Fruit fly (Drosophila melanogaster) whole organism, embryonic: Measurements from ENCODE around the gene CheB38b.

Source experiments
- CG1024 ChIP-seq: fragments of 200-800 bp; sonication (Bioruptor generic); IDR thresholded peaks from 2 replicates; pipeline ENCODE4 v1.3.6; 2022; ENCODE audit warnings: missing biosample characterization, missing genetic modification characterization
- CG11456 ChIP-seq: fragments of 200-800 bp; sonication (Bioruptor generic); IDR thresholded peaks from 3 replicates; pipeline ENCODE4 v1.3.6; 2022; ENCODE audit warnings: missing biosample characterization, missing genetic modification characterization
- CG13894 ChIP-seq: fragments of 200-800 bp; sonication (Bioruptor generic); optimal IDR thresholded peaks from 3 replicates; lab custom pipeline; 2018; ENCODE audit warnings: missing biosample characterization, mild to moderate bottlenecking, missing genetic modification characterization, moderate library complexity
- CG1603 ChIP-seq: fragments of 200-800 bp; sonication (Bioruptor generic); optimal IDR thresholded peaks from 2 replicates; lab custom pipeline; 2019; ENCODE audit warnings: missing biosample characterization, mild to moderate bottlenecking, missing genetic modification characterization, moderate library complexity
- CG16813 ChIP-seq: fragments of 200-800 bp; sonication (Bioruptor generic); IDR thresholded peaks from 3 replicates; pipeline ENCODE4 v1.3.6; 2022; ENCODE audit warnings: missing biosample characterization, missing genetic modification characterization; ENCODE audit not compliant: partially characterized antibody
- CG17385 ChIP-seq: fragments of 200-800 bp; sonication (Bioruptor generic); optimal IDR thresholded peaks from 3 replicates; lab custom pipeline; 2018; ENCODE audit warnings: missing biosample characterization, mild to moderate bottlenecking, missing genetic modification characterization
- CG17912 ChIP-seq: fragments of 200-800 bp; sonication (Bioruptor generic); optimal IDR thresholded peaks from 2 replicates; lab custom pipeline; 2018; ENCODE audit warnings: missing biosample characterization, mild to moderate bottlenecking, missing genetic modification characterization
- CG2202 ChIP-seq: fragments of 200-800 bp; sonication (Bioruptor generic); optimal IDR thresholded peaks from 2 replicates; lab custom pipeline; 2018; ENCODE audit warnings: missing biosample characterization, mild to moderate bottlenecking, missing genetic modification characterization
- CG2889 ChIP-seq: fragments of 200-800 bp; sonication (Bioruptor generic); IDR thresholded peaks from 3 replicates; pipeline ENCODE4 v1.3.6; 2022; ENCODE audit warnings: missing biosample characterization, missing genetic modification characterization
- CG30020 ChIP-seq: fragments of 200-800 bp; optimal IDR thresholded peaks from 2 replicates; lab custom pipeline; 2019; ENCODE audit warnings: missing biosample characterization, mild to moderate bottlenecking, missing genetic modification characterization, moderate library complexity
- CG31224 ChIP-seq: fragments of 200-800 bp; sonication (Bioruptor generic); IDR thresholded peaks from 2 replicates; pipeline ENCODE4 v1.3.6; 2022; ENCODE audit warnings: missing biosample characterization, missing genetic modification characterization
- CG3726 ChIP-seq: fragments of 200-800 bp; sonication (Bioruptor generic); IDR thresholded peaks from 3 replicates; pipeline ENCODE4, ENCODE4 v1.3.6; 2022; ENCODE audit warnings: missing biosample characterization, missing genetic modification characterization
- CG4404 ChIP-seq: fragments of 200-800 bp; sonication (Bioruptor generic); IDR thresholded peaks from 2 replicates; pipeline ENCODE4 v1.3.6; 2022; ENCODE audit warnings: missing biosample characterization, missing genetic modification characterization
- CG4707 ChIP-seq: fragments of 200-800 bp; sonication (Bioruptor generic); optimal IDR thresholded peaks from 2 replicates; lab custom pipeline; 2018; ENCODE audit warnings: missing biosample characterization, mild to moderate bottlenecking, missing genetic modification characterization, moderate library complexity
- CG6254 ChIP-seq: fragments of 200-800 bp; sonication (Bioruptor generic); optimal IDR thresholded peaks from 3 replicates; lab custom pipeline; 2017; ENCODE audit warnings: mild to moderate bottlenecking, missing biosample characterization, missing genetic modification reagents, missing genetic modification characterization
- CG6854 ChIP-seq: fragments of 200-800 bp; sonication (Bioruptor generic); optimal IDR thresholded peaks from 3 replicates; lab custom pipeline; 2017; ENCODE audit warnings: missing biosample characterization, mild to moderate bottlenecking, missing genetic modification characterization
- CG7745 ChIP-seq: fragments of 200-800 bp; sonication (Bioruptor generic); optimal IDR thresholded peaks from 2 replicates; lab custom pipeline; 2018; ENCODE audit warnings: missing biosample characterization, mild to moderate bottlenecking, missing genetic modification characterization, moderate library complexity
- CG7987 ChIP-seq: fragments of 200-800 bp; sonication (Bioruptor generic); optimal IDR thresholded peaks from 2 replicates; lab custom pipeline; 2018; ENCODE audit warnings: missing biosample characterization, mild to moderate bottlenecking, missing genetic modification characterization, moderate library complexity
- Deaf1 ChIP-seq: fragments of 200-800 bp; optimal IDR thresholded peaks from 3 replicates; lab custom pipeline; 2019; ENCODE audit warnings: missing biosample characterization, mild to moderate bottlenecking, missing genetic modification characterization, moderate library complexity
- Dip3 ChIP-seq: fragments of 200-800 bp; sonication (Bioruptor generic); optimal IDR thresholded peaks from 3 replicates; lab custom pipeline; 2016; ENCODE audit warnings: missing biosample characterization, missing genetic modification characterization
- Dll ChIP-seq: fragments of 200-800 bp; sonication (Bioruptor generic); IDR thresholded peaks from 4 replicates; pipeline ENCODE4 v1.3.6; 2022; ENCODE audit warnings: missing biosample characterization, missing genetic modification characterization; ENCODE audit not compliant: partially characterized antibody
- ERR ChIP-seq: fragments of 200-800 bp; sonication (Bioruptor generic); optimal IDR thresholded peaks from 2 replicates; lab custom pipeline; 2016; ENCODE audit warnings: missing biosample characterization, missing genetic modification characterization
- Eip74EF ChIP-seq, 2 experiments: fragments of 200-800 bp in 1 of 2; fragments of >200 bp in 1 of 2; sonication (Bioruptor generic) in 1 of 2; optimal IDR thresholded peaks; 2 replicates each; lab custom pipeline; 2017 to 2019; ENCODE audit warnings: missing biosample characterization in 2 of 2, missing genetic modification characterization in 2 of 2, mild to moderate bottlenecking in 1 of 2, moderate library complexity in 1 of 2
- HLHmδ ChIP-seq: fragments of 200-800 bp; sonication (Bioruptor generic); optimal IDR thresholded peaks from 2 replicates; lab custom pipeline; 2018; ENCODE audit warnings: missing biosample characterization, mild to moderate bottlenecking, missing genetic modification characterization, moderate library complexity
- HmgZ ChIP-seq: fragments of 200-800 bp; sonication (Bioruptor generic); optimal IDR thresholded peaks from 2 replicates; lab custom pipeline; 2018; ENCODE audit warnings: missing biosample characterization, mild to moderate bottlenecking, missing genetic modification characterization
- Jarid2 ChIP-seq: fragments of 200-800 bp; sonication (Bioruptor generic); optimal IDR thresholded peaks from 3 replicates; lab custom pipeline; 2017; ENCODE audit warnings: mild to moderate bottlenecking, missing biosample characterization, missing genetic modification reagents, missing genetic modification characterization
- MTF-1 ChIP-seq: fragments of 200-800 bp; sonication (Bioruptor generic); optimal IDR thresholded peaks from 2 replicates; lab custom pipeline; 2018; ENCODE audit warnings: missing biosample characterization, mild to moderate bottlenecking, missing genetic modification characterization, borderline replicate concordance
- Meics ChIP-seq: fragments of 200-800 bp; sonication (Bioruptor generic); optimal IDR thresholded peaks from 2 replicates; lab custom pipeline; 2017; ENCODE audit warnings: missing biosample characterization, mild to moderate bottlenecking, missing genetic modification characterization
- Myb ChIP-seq: fragments of 200-800 bp; sonication (Bioruptor generic); optimal IDR thresholded peaks from 2 replicates; lab custom pipeline; 2016; ENCODE audit warnings: missing biosample characterization, missing genetic modification characterization
- NFAT ChIP-seq: fragments of 200-800 bp; sonication (Bioruptor generic); IDR thresholded peaks from 2 replicates; pipeline ENCODE4 v1.3.6; 2022; ENCODE audit warnings: missing biosample characterization, missing genetic modification characterization
- Pdp1 ChIP-seq, 2 experiments: fragments of 200-800 bp; sonication (Bioruptor generic); optimal IDR thresholded peaks; 3 replicates each; lab custom pipeline; 2016; ENCODE audit warnings: missing biosample characterization in 2 of 2, missing genetic modification characterization in 2 of 2, mild to moderate bottlenecking in 1 of 2, moderate library complexity in 1 of 2
- ase ChIP-seq: fragments of 200-800 bp; sonication (Bioruptor generic); IDR thresholded peaks from 3 replicates; pipeline ENCODE4 v1.3.6; 2022; ENCODE audit warnings: missing biosample characterization, missing genetic modification characterization
- bowl ChIP-seq: fragments of 200-800 bp; sonication (Bioruptor generic); IDR thresholded peaks from 2 replicates; pipeline ENCODE4 v1.3.6; 2022; ENCODE audit warnings: missing biosample characterization, missing genetic modification characterization
- caup ChIP-seq: fragments of 200-800 bp; sonication (Bioruptor generic); optimal IDR thresholded peaks from 3 replicates; lab custom pipeline; 2017; ENCODE audit warnings: missing biosample characterization, mild to moderate bottlenecking, missing genetic modification characterization, moderate library complexity; ENCODE audit not compliant: severe bottlenecking
- exex ChIP-seq: fragments of 200-800 bp; sonication (Bioruptor generic); optimal IDR thresholded peaks from 4 replicates; lab custom pipeline; 2018; ENCODE audit warnings: missing biosample characterization, mild to moderate bottlenecking, missing genetic modification characterization, moderate library complexity
- fd3F ChIP-seq: fragments of 200-800 bp; sonication (Bioruptor generic); optimal IDR thresholded peaks from 2 replicates; lab custom pipeline; 2018; ENCODE audit warnings: missing biosample characterization, mild to moderate bottlenecking, missing genetic modification characterization, moderate library complexity
- fd64A ChIP-seq: fragments of 200-800 bp; sonication (Bioruptor generic); optimal IDR thresholded peaks from 3 replicates; lab custom pipeline; 2018; ENCODE audit warnings: missing biosample characterization, mild to moderate bottlenecking, missing genetic modification characterization
- gsb-n ChIP-seq: fragments of 200-800 bp; sonication (Bioruptor generic); optimal IDR thresholded peaks from 3 replicates; lab custom pipeline; 2018; ENCODE audit warnings: missing biosample characterization, mild to moderate bottlenecking, missing genetic modification characterization
- lilli ChIP-seq: fragments of 200-800 bp; sonication (Bioruptor generic); optimal IDR thresholded peaks from 3 replicates; lab custom pipeline; 2016; ENCODE audit warnings: missing biosample characterization, missing genetic modification characterization
- nerfin-2 ChIP-seq: fragments of 200-800 bp; sonication (Bioruptor generic); IDR thresholded peaks from 2 replicates; pipeline ENCODE4 v1.3.6; 2022; ENCODE audit warnings: missing biosample characterization, missing genetic modification characterization; ENCODE audit not compliant: partially characterized antibody
- pb ChIP-seq: fragments of 200-800 bp; sonication (Bioruptor generic); optimal IDR thresholded peaks from 3 replicates; lab custom pipeline; 2016; ENCODE audit warnings: missing biosample characterization, missing genetic modification characterization
- pfk ChIP-seq: fragments of 200-800 bp; sonication (Bioruptor generic); optimal IDR thresholded peaks from 2 replicates; lab custom pipeline; 2018; ENCODE audit warnings: missing biosample characterization, mild to moderate bottlenecking, missing genetic modification characterization, moderate library complexity
- psq ChIP-seq: fragments of 200-800 bp; sonication (Bioruptor generic); optimal IDR thresholded peaks from 2 replicates; lab custom pipeline; 2017; ENCODE audit warnings: missing biosample characterization, missing genetic modification characterization
- shn ChIP-seq: fragments of 200-800 bp; sonication (Bioruptor generic); optimal IDR thresholded peaks from 3 replicates; lab custom pipeline; 2016; ENCODE audit warnings: missing biosample characterization, missing genetic modification characterization
- sr ChIP-seq: fragments of 200-800 bp; sonication (Bioruptor generic); IDR thresholded peaks from 3 replicates; pipeline ENCODE4 v1.3.6; 2022; ENCODE audit warnings: missing biosample characterization, missing genetic modification characterization
- ssp ChIP-seq: fragments of 200-800 bp; sonication (Bioruptor generic); IDR thresholded peaks from 2 replicates; pipeline ENCODE4 v1.3.6; 2022; ENCODE audit warnings: missing biosample characterization, missing genetic modification characterization
- zfh1 ChIP-seq: fragments of 200-800 bp; sonication (Bioruptor generic); IDR thresholded peaks from 3 replicates; pipeline ENCODE4 v1.3.6; 2022; ENCODE audit warnings: missing biosample characterization, missing genetic modification characterization

CheB38b gene

DNA sequence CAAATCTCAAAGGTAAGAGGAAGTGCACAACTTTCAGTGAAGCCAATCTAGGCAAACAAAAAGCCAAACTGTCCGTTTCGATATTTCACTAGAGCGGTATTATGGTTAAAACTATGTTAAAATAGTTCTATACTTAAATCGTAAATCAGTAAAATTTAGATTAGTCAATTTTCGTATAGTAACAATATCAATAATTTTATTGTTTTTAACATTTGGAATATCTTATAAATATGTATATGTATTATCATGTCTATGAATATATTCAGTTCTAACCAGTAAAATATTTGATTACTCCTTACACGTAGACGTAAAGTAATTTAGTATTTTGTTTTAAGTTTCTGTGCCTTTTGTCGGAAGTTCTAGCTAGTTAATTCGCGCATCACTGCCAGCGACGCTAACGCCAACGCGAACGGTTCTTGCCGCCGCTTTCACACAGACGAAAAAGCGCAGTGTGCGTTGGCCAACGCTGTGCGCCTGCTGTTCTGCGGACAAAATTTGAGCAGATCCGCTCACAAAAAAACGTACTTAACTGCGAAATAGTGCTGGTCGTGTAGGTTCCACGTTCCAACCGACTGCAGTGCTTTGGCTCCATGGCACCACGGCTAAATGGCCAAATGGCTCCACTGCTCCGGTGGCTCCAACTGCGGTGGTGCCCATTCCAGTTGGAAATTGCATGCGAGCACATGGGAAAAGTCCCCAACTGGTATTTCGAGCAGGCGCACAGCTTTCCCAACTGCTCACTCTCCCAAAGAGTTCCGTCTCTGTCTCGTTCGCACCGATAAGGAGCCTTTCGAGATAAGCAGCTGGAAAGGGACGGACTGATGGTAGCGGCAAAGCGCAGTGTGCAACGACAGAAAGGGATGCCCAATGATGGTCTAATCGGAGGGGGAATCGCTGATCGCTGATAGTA lies 6.4 kb upstream of the CheB38b start (continued):
- TF ChIP-seq pb (GFP tag; lab: Kevin White, UChicago) (no peak), pfk (GFP tag; lab: Kevin White, UChicago) (peak; percentile 19), CG16813 (GFP tag; lab: Robert Waterston, UW) (0 out of 3 replicates have a peak, but pooled peaks have one; percentile 33), Jarid2 (GFP tag; lab: Kevin White, UChicago) (no peak), CG4404 (GFP tag; lab: Robert Waterston, UW) (no peak), ase (GFP tag; lab: Robert Waterston, UW) (no peak), CG7987 (GFP tag; lab: Kevin White, UChicago) (peak; percentile 16), CG1603 (tag; lab: Kevin White, UChicago) (no peak), fd64A (GFP tag; lab: Kevin White, UChicago) (peak; percentile 52), Eip74EF (GFP tag; optimal IDR thresholded peaks at IDR 0.05; lab: Kevin White, UChicago) (no peak), CG31224 (peak; percentile 100), Pdp1 (GFP tag; optimal IDR thresholded peaks at IDR 0.05; lab: Kevin White, UChicago) (peak in 1 of 2 experiments; percentile 51), HLHmδ (GFP tag; lab: Kevin White, UChicago) (peak; percentile 73), CG6854 (GFP tag; lab: Kevin White, UChicago) (no peak), ERR (GFP tag; lab: Kevin White, UChicago) (peak; percentile 52), CG2889 (GFP tag; lab: Robert Waterston, UW) (no peak), MTF-1 (GFP tag; lab: Kevin White, UChicago) (peak; percentile 31), CG30020 (tag; lab: Kevin White, UChicago) (no peak), CG13894 (tag; lab: Kevin White, UChicago) (no peak), HmgZ (tag; lab: Kevin White, UChicago) (peak; percentile 81), CG4707 (GFP tag; lab: Kevin White, UChicago) (peak; percentile 19), caup (GFP tag; lab: Kevin White, UChicago) (peak; percentile 1), psq (GFP tag; lab: Kevin White, UChicago) (no peak), Deaf1 (tag; lab: Kevin White, UChicago) (peak; percentile 29), CG3726 (GFP tag; lab: Robert Waterston, UW) (no peak), CG7745 (tag; lab: Kevin White, UChicago) (peak; percentile 3), Myb (GFP tag; lab: Kevin White, UChicago) (no peak), zfh1 (GFP tag; lab: Robert Waterston, UW) (peak; percentile 29; the same call in 1 of the 3 replicates), nerfin-2 (GFP tag; lab: Robert Waterston, UW) (peak; percentile 43; the same call in 1 of the 2 replicates), shn (no peak), gsb-n (tag; lab: Kevin White, UChicago) (no peak), sr (GFP tag; lab: Robert Waterston, UW) (peak; percentile 91), Dll (GFP tag; lab: Robert Waterston, UW) (peak; percentile 49; the same call in 2 of the 4 replicates), ssp (GFP tag; lab: Robert Waterston, UW) (peak; percentile 29; the same call in 1 of the 2 replicates), Dip3 (no peak), CG17385 (no peak), CG6254 (GFP tag; lab: Kevin White, UChicago) (no peak), CG11456 (GFP tag; lab: Robert Waterston, UW) (no peak), NFAT (peak; percentile 43; the same call in 1 of the 2 replicates), exex (tag; lab: Kevin White, UChicago) (peak; percentile 54), CG1024 (GFP tag; lab: Robert Waterston, UW) (0 out of 2 replicates have a peak, but pooled peaks have one; percentile 13), Meics (GFP tag; lab: Kevin White, UChicago) (peak; percentile 33), bowl (GFP tag; lab: Robert Waterston, UW) (0 out of 2 replicates have a peak, but pooled peaks have one; percentile 28), CG2202 (tag; lab: Kevin White, UChicago) (no peak), lilli (GFP tag; lab: Kevin White, UChicago) (no peak), CG17912 (peak; percentile 41), fd3F (GFP tag; lab: Kevin White, UChicago) (no peak)
